Fruit fly (Drosophila melanogaster) whole organism, wandering third instar larva: Measurements from ENCODE around the gene CG15404.
A peak's percentile ranks its signal among the peaks of the same experiment; 100 is the strongest.

Experiments used
- Abd-B ChIP-seq: fragments of >200 bp; optimal IDR thresholded peaks from 2 replicates; lab custom pipeline; 2017; ENCODE audit warnings: missing biosample characterization, missing genetic modification characterization
- CG32264 ChIP-seq: fragments of 200-800 bp; sonication (Bioruptor generic); optimal IDR thresholded peaks from 2 replicates; lab custom pipeline; 2016; ENCODE audit warnings: missing biosample characterization, missing genetic modification characterization
- CG9705 ChIP-seq: fragments of 200-800 bp; sonication (Bioruptor generic); optimal IDR thresholded peaks from 2 replicates; lab custom pipeline; 2018; ENCODE audit warnings: missing biosample characterization, mild to moderate bottlenecking, missing genetic modification characterization
- CrebA ChIP-seq: fragments of 200-800 bp; sonication (Bioruptor generic); optimal IDR thresholded peaks from 2 replicates; lab custom pipeline; 2016; ENCODE audit warnings: missing biosample characterization, mild to moderate bottlenecking, missing genetic modification characterization, borderline replicate concordance
- Dfd ChIP-seq: fragments of >200 bp; optimal IDR thresholded peaks from 2 replicates; lab custom pipeline; 2017; ENCODE audit warnings: missing biosample characterization, missing genetic modification characterization
- GATAd ChIP-seq: sonication (Bioruptor generic); optimal IDR thresholded peaks from 2 replicates; lab custom pipeline; 2016; ENCODE audit warnings: missing biosample characterization, missing genetic modification characterization
- HLH106 ChIP-seq: fragments of 200-800 bp; optimal IDR thresholded peaks from 3 replicates; lab custom pipeline; 2019; ENCODE audit warnings: missing biosample characterization, mild to moderate bottlenecking, missing genetic modification characterization, moderate library complexity
- Hnf4 ChIP-seq: fragments of 200-800 bp; sonication (Bioruptor generic); optimal IDR thresholded peaks from 2 replicates; lab custom pipeline; 2016; ENCODE audit warnings: missing biosample characterization, mild to moderate bottlenecking, missing genetic modification characterization
- Hr78 ChIP-seq: fragments of >200 bp; optimal IDR thresholded peaks from 2 replicates; lab custom pipeline; 2017; ENCODE audit warnings: missing biosample characterization, missing genetic modification characterization
- Hr83 ChIP-seq: fragments of 200-300 bp; sonication (Bioruptor generic); optimal IDR thresholded peaks from 2 replicates; lab custom pipeline; 2016; ENCODE audit warnings: missing biosample characterization, mild to moderate bottlenecking, missing genetic modification characterization, moderate library complexity; ENCODE audit not compliant: poor library complexity, severe bottlenecking
- Jra ChIP-seq: sonication (Bioruptor generic); optimal IDR thresholded peaks from 2 replicates; lab custom pipeline; 2016; ENCODE audit warnings: missing biosample characterization, missing genetic modification characterization
- Mio ChIP-seq: sonication (Bioruptor generic); optimal IDR thresholded peaks from 2 replicates; lab custom pipeline; 2016; ENCODE audit warnings: missing biosample characterization, missing genetic modification characterization
- Myc ChIP-seq: fragments of >200 bp; optimal IDR thresholded peaks from 2 replicates; lab custom pipeline; 2017
- N ChIP-seq: fragments of >200 bp; optimal IDR thresholded peaks from 2 replicates; lab custom pipeline; 2018; ENCODE audit warnings: missing biosample characterization, missing external identifiers, missing genetic modification characterization
- OdsH ChIP-seq: fragments of 200-800 bp; sonication (Bioruptor generic); optimal IDR thresholded peaks from 2 replicates; lab custom pipeline; 2016; ENCODE audit warnings: missing biosample characterization, mild to moderate bottlenecking, missing genetic modification characterization
- Rel ChIP-seq, 2 experiments: fragments of 200-800 bp; sonication (Bioruptor generic) in 1 of 2; optimal IDR thresholded peaks; 2 replicates in 1 of 2; 3 replicates in 1 of 2; lab custom pipeline; 2016 to 2019; ENCODE audit warnings: mild to moderate bottlenecking in 2 of 2, missing biosample characterization in 2 of 2, missing genetic modification characterization in 2 of 2, moderate library complexity in 1 of 2
- Sp1 ChIP-seq: fragments of 200-800 bp; sonication (Bioruptor generic); optimal IDR thresholded peaks from 3 replicates; lab custom pipeline; 2019; ENCODE audit warnings: missing biosample characterization, mild to moderate bottlenecking, missing genetic modification characterization, moderate library complexity
- Vsx2 ChIP-seq: fragments of 200-300, 225-300 bp; sonication (Bioruptor generic); optimal IDR thresholded peaks from 2 replicates; lab custom pipeline; 2018; ENCODE audit warnings: missing biosample characterization, missing genetic modification characterization; ENCODE audit not compliant: partially characterized antibody
- brk ChIP-seq: fragments of 200-800 bp; sonication (Bioruptor generic); optimal IDR thresholded peaks from 2 replicates; lab custom pipeline; 2016; ENCODE audit warnings: missing biosample characterization, mild to moderate bottlenecking, missing genetic modification characterization
- dl ChIP-seq, 2 experiments: fragments of 175-275, 200-275 bp in 1 of 2; fragments of 200-275 bp in 1 of 2; sonication (Bioruptor generic); optimal IDR thresholded peaks; lab custom pipeline; 2018; ENCODE audit warnings: mild to moderate bottlenecking in 2 of 2, missing biosample characterization in 2 of 2, missing genetic modification characterization in 2 of 2, moderate library complexity in 2 of 2; ENCODE audit not compliant: partially characterized antibody in 2 of 2, insufficient read depth in 1 of 2
- dmrt93B ChIP-seq: fragments of 200-800 bp; sonication (Bioruptor generic); optimal IDR thresholded peaks from 2 replicates; lab custom pipeline; 2018; ENCODE audit warnings: missing biosample characterization, mild to moderate bottlenecking, missing genetic modification characterization
- dsf ChIP-seq: sonication (Bioruptor generic); optimal IDR thresholded peaks from 2 replicates; lab custom pipeline; 2016; ENCODE audit warnings: missing biosample characterization, missing genetic modification characterization, borderline replicate concordance
- ey ChIP-seq: fragments of 200-800 bp; sonication (Bioruptor generic); optimal IDR thresholded peaks from 2 replicates; lab custom pipeline; 2016; ENCODE audit warnings: missing biosample characterization, missing genetic modification characterization
- foxo ChIP-seq, 2 experiments: fragments of 200-800 bp; sonication (Bioruptor generic); optimal IDR thresholded peaks; 2 replicates in 1 of 2; 3 replicates in 1 of 2; lab custom pipeline; 2016 to 2017; ENCODE audit warnings: missing biosample characterization in 2 of 2, missing genetic modification characterization in 2 of 2
- fru ChIP-seq: fragments of 200-800 bp; sonication (Bioruptor generic); optimal IDR thresholded peaks from 3 replicates; lab custom pipeline; 2016; ENCODE audit warnings: missing biosample characterization, mild to moderate bottlenecking, missing genetic modification characterization
- h ChIP-seq: fragments of 200-800 bp; sonication (Bioruptor generic); optimal IDR thresholded peaks from 3 replicates; lab custom pipeline; 2016; ENCODE audit warnings: missing biosample characterization, mild to moderate bottlenecking, missing genetic modification characterization
- jim ChIP-seq: fragments of 175-275, 200-325 bp; sonication (Bioruptor generic); optimal IDR thresholded peaks from 2 replicates; lab custom pipeline; 2016; ENCODE audit warnings: missing biosample characterization, mild to moderate bottlenecking, missing genetic modification characterization
- lola ChIP-seq: fragments of >200 bp; optimal IDR thresholded peaks from 2 replicates; lab custom pipeline; 2017; ENCODE audit warnings: missing biosample characterization, missing genetic modification characterization
- pan ChIP-seq: fragments of >200 bp; optimal IDR thresholded peaks from 2 replicates; lab custom pipeline; 2017
- psq ChIP-seq: fragments of 200-800 bp; sonication (Bioruptor generic); optimal IDR thresholded peaks from 3 replicates; lab custom pipeline; 2017; ENCODE audit warnings: missing biosample characterization, mild to moderate bottlenecking, missing genetic modification characterization, moderate library complexity
- rgr ChIP-seq: fragments of 200-800 bp; sonication (Bioruptor generic); optimal IDR thresholded peaks from 3 replicates; lab custom pipeline; 2016; ENCODE audit warnings: missing biosample characterization, mild to moderate bottlenecking, missing genetic modification characterization
- sage ChIP-seq: fragments of 200-800 bp; sonication (Bioruptor generic); optimal IDR thresholded peaks from 2 replicates; lab custom pipeline; 2016; ENCODE audit warnings: missing biosample characterization, mild to moderate bottlenecking, missing genetic modification characterization
- sv ChIP-seq: fragments of 200-800 bp; sonication (Bioruptor generic); optimal IDR thresholded peaks from 3 replicates; lab custom pipeline; 2016; ENCODE audit warnings: missing biosample characterization, missing genetic modification characterization
- tai ChIP-seq: sonication (Bioruptor generic); optimal IDR thresholded peaks from 2 replicates; lab custom pipeline; 2016; ENCODE audit warnings: missing biosample characterization, missing genetic modification characterization
- usp ChIP-seq: fragments of >200 bp; optimal IDR thresholded peaks from 2 replicates; lab custom pipeline; 2017; ENCODE audit warnings: missing biosample characterization, missing genetic modification characterization
- woc ChIP-seq: sonication (Bioruptor generic); optimal IDR thresholded peaks from 2 replicates; lab custom pipeline; 2016; ENCODE audit warnings: missing biosample characterization, mild to moderate bottlenecking, missing genetic modification characterization

CG15404 gene

dm6 chr2L:3145470-3145869, 28.3 kb upstream of the CG15404 start, which contains the start of gene ND-B14.5B:
Gene ND-B14.5B, minus strand, starts transcription at chr2L:3145848.
- TF ChIP-seq CrebA (peak; percentile 30), usp (no peak)
- TF ChIP-seq, all 38 proteins: peak for 1

- TF ChIP-seq Abd-B (GFP tag; lab: Kevin White, UChicago) (no peak), GATAd (no peak), dl (GFP tag; optimal IDR thresholded peaks at IDR 0.05; lab: Kevin White, UChicago; ENCODE audit: insufficient read depth in 1 of 2, partially characterized antibody in 2 of 2) (no peak), CrebA (no peak)
- TF ChIP-seq, all 38 proteins: peak for 0
Observed at dm6 chr2L:3145897-3146296, 27.9 kb upstream of the CG15404 start.

DNA sequence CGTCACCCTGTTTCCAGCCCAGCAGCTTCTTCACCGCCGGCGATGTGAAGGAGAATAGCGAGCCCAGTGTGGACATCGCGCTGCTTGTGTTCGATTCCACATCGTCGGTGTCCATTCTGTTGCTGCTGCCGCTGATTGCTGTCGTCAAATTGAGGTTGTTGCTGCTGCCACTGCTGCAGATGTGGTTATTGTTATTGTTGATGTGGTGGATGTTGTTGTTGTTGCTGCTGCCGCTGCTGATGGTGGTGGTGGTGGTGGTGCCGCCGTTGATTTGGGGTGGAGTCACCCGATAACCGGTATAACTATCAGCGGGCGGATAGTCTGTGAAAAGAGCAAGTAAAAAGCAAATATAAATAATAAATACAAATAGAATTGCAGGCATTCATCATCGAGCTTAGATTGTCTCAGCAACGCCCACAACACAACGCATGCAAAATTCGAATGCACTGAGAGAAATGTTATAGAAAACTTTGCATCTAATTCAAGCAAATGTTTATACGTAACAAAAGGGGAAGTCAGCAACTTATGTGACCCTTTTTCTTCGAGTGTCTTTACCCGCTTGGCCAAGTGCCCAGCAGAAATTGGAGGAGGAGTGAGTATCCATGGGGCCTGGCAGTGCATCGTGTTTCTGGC, 24.7 kb upstream of the CG15404 start:
- TF ChIP-seq jim (no peak), Dfd (peak; percentile 64)
- TF ChIP-seq, all 38 proteins: peak for 1

DNA sequence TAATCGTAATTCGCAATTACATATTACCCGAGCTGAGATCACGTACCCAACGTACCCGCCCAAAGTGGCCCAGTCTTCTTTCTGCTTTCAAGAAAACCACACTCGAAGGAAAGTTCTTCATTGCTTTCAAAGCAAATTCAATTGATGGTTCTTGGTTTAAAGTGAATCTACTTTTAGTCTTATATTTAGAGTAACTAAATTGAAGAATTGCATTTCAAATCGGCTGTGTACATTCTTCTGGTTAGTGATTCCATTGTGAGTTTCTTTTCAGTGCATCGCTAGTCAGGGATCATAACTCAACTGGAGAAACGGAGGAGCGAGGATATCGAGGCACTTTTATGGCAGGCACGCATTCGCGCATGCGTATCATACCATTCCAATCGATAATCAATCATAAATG, 22.1 kb upstream of the CG15404 start:
- TF ChIP-seq ey (no peak), brk (GFP tag; lab: Kevin White, UChicago) (no peak), foxo (GFP tag; optimal IDR thresholded peaks at IDR 0.05; lab: Kevin White, UChicago) (no peak), jim (no peak), Hr78 (GFP tag; lab: Kevin White, UChicago) (no peak), tai (GFP tag; lab: Kevin White, UChicago) (no peak), dmrt93B (GFP tag; lab: Kevin White, UChicago) (no peak), sv (GFP tag; lab: Kevin White, UChicago) (no peak), N (GFP tag; lab: Kevin White, UChicago) (no peak), lola (GFP tag; lab: Kevin White, UChicago) (no peak), Vsx2 (GFP tag; lab: Kevin White, UChicago) (no peak), pan (no peak)

DNA sequence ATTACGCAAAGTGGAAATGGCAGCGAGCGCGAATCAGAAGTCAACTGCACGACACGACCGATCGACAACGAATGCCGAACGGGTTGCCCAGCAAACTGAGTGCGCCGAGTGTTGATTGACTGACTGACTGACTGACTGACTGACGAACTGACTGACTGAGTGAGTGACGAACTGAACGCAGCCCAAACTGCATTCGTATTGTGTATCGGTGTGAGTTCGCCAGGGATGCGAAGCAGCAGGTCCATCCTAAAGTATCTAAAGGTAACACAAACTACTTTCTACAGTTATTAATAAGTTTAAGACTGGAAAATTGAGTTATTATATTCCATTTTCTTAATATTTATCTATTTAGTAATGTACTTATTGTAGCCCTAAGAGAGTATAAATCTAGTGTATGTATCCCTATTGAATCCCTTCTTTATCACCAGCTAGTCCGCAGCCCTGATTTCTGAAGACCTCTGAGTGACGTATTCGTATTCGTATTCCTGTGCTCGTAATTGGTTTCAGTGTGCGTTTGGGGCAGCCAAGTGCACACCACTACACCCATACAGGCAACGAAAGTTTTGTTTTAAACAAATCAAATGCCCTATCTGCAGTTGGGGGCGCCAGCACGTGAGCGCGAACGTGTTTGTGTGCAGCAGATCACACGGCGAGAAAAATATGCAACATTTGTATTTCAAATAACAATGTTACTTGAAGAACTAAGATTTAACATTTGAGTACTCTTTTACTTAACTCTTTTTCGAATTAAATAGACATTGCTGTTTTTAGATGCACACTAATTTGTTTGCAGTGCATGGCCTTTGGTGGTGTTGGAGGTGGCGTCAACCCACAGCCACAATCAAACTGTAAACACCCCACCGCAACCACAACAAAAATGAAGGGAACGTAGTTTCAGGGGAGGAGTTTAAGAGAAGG, 20.8 kb upstream of the CG15404 start:
- TF ChIP-seq woc (GFP tag; lab: Kevin White, UChicago) (peak; percentile 48), foxo (GFP tag; optimal IDR thresholded peaks at IDR 0.05; lab: Kevin White, UChicago) (peak in 1 of 2 experiments; percentile 47), CG32264 (GFP tag; lab: Kevin White, UChicago) (peak; percentile 63), Vsx2 (GFP tag; lab: Kevin White, UChicago) (no peak), dsf (no peak), dmrt93B (GFP tag; lab: Kevin White, UChicago) (peak; percentile 31), HLH106 (tag; lab: Kevin White, UChicago) (peak; percentile 70), jim (no peak), rgr (GFP tag; lab: Kevin White, UChicago) (peak; percentile 80), N (GFP tag; lab: Kevin White, UChicago) (no peak), lola (GFP tag; lab: Kevin White, UChicago) (no peak), sage (GFP tag; lab: Kevin White, UChicago) (peak; percentile 40), OdsH (GFP tag; lab: Kevin White, UChicago) (peak; percentile 62), usp (no peak), Hnf4 (peak; percentile 67), tai (GFP tag; lab: Kevin White, UChicago) (peak; percentile 47), pan (no peak), Abd-B (GFP tag; lab: Kevin White, UChicago) (no peak), CrebA (no peak), h (GFP tag; lab: Kevin White, UChicago) (peak; percentile 86), Mio (no peak), psq (GFP tag; lab: Kevin White, UChicago) (peak; percentile 57), fru (peak; percentile 63), Jra (GFP tag; lab: Kevin White, UChicago) (peak; percentile 17), GATAd (peak; percentile 63), brk (GFP tag; lab: Kevin White, UChicago) (peak; percentile 16), Dfd (no peak), Hr83 (GFP tag; lab: Kevin White, UChicago) (no peak), Sp1 (peak; percentile 75), Rel (GFP tag; optimal IDR thresholded peaks at IDR 0.05; lab: Kevin White, UChicago) (no peak), Rel (tag; optimal IDR thresholded peaks at IDR 0.05; lab: Kevin White, UChicago) (peak; percentile 38), Hr78 (GFP tag; lab: Kevin White, UChicago) (no peak), ey (peak; percentile 76), sv (GFP tag; lab: Kevin White, UChicago) (peak; percentile 93), CG9705 (GFP tag; lab: Kevin White, UChicago) (peak; percentile 12), Myc (lab: Kevin White, UChicago) (no peak)
